Worm (Caenorhabditis elegans) whole organism, mixed stage, embryonic: ENCODE results near the gene srd-45.

Source experiments
- M03D4.4 ChIP-seq: sonication (generic microtip); optimal IDR thresholded peaks from 2 replicates; lab custom pipeline; 2017; ENCODE audit warnings: mild to moderate bottlenecking, missing genetic modification characterization, missing compliant biosample characterization
- blmp-1 ChIP-seq: fragments of 150-350 bp; optimal IDR thresholded peaks from 2 replicates; lab custom pipeline; 2014; ENCODE audit warnings: missing biosample characterization, missing genetic modification characterization
- ceh-39 ChIP-seq: fragments of 150-350 bp; optimal IDR thresholded peaks from 2 replicates; lab custom pipeline; 2014; ENCODE audit warnings: missing biosample characterization, missing genetic modification characterization
- ceh-43 ChIP-seq: fragments of 200-800 bp; sonication (Bioruptor generic); optimal IDR thresholded peaks from 2 replicates; lab custom pipeline; 2018; ENCODE audit warnings: mild to moderate bottlenecking, missing genetic modification characterization, moderate library complexity, missing compliant biosample characterization
- ceh-83 ChIP-seq: fragments of 200-800 bp; sonication (Bioruptor generic); optimal IDR thresholded peaks from 2 replicates; lab custom pipeline; 2018; ENCODE audit warnings: mild to moderate bottlenecking, missing genetic modification characterization, missing compliant biosample characterization
- ces-1 ChIP-seq: fragments of 150-350 bp; optimal IDR thresholded peaks from 2 replicates; lab custom pipeline; 2014; ENCODE audit warnings: missing biosample characterization, missing genetic modification reagents, missing genetic modification characterization
- cnd-1 ChIP-seq: fragments of 200-800 bp; sonication (Bioruptor generic); optimal IDR thresholded peaks from 2 replicates; lab custom pipeline; 2018; ENCODE audit warnings: mild to moderate bottlenecking, missing genetic modification characterization, missing compliant biosample characterization
- elt-1 ChIP-seq: sonication (generic microtip); optimal IDR thresholded peaks from 2 replicates; lab custom pipeline; 2017; ENCODE audit warnings: missing genetic modification characterization, mild to moderate bottlenecking, missing compliant biosample characterization, antibody characterized with exemption, moderate library complexity, borderline replicate concordance; ENCODE audit not compliant: insufficient read depth
- elt-3 ChIP-seq: fragments of 150-350 bp; optimal IDR thresholded peaks from 2 replicates; lab custom pipeline; 2014; ENCODE audit warnings: missing biosample characterization, missing genetic modification characterization
- flh-1 ChIP-seq: fragments of 200-800 bp; sonication (Bioruptor generic); optimal IDR thresholded peaks from 2 replicates; lab custom pipeline; 2018; ENCODE audit warnings: mild to moderate bottlenecking, missing genetic modification characterization, moderate library complexity, missing compliant biosample characterization
- ham-2 ChIP-seq: fragments of 200-800 bp; sonication (Bioruptor generic); optimal IDR thresholded peaks from 2 replicates; lab custom pipeline; 2018; ENCODE audit warnings: mild to moderate bottlenecking, missing genetic modification characterization, missing compliant biosample characterization
- hlh-1 ChIP-seq: fragments of 150-350 bp; optimal IDR thresholded peaks from 2 replicates; lab custom pipeline; 2014; ENCODE audit warnings: missing biosample characterization, missing genetic modification reagents, missing genetic modification characterization
- lin-13 ChIP-seq: fragments of 150-350 bp; optimal IDR thresholded peaks from 2 replicates; lab custom pipeline; 2014; ENCODE audit warnings: missing biosample characterization, missing genetic modification characterization
- lsy-2 ChIP-seq: fragments of 150-350 bp; optimal IDR thresholded peaks from 2 replicates; lab custom pipeline; 2014; ENCODE audit warnings: missing biosample characterization, missing genetic modification characterization
- mab-5 ChIP-seq: fragments of 150-350 bp; optimal IDR thresholded peaks from 2 replicates; lab custom pipeline; 2014; ENCODE audit warnings: missing biosample characterization, missing genetic modification characterization
- mep-1 ChIP-seq: fragments of 150-350 bp; optimal IDR thresholded peaks from 2 replicates; lab custom pipeline; 2017; ENCODE audit warnings: missing biosample characterization, missing genetic modification reagents, missing genetic modification characterization, inconsistent platforms
- mls-2 ChIP-seq: sonication (generic microtip); optimal IDR thresholded peaks from 2 replicates; lab custom pipeline; 2016; ENCODE audit warnings: mild to moderate bottlenecking, missing genetic modification characterization, moderate library complexity, missing compliant biosample characterization
- nhr-12 ChIP-seq: fragments of 150-350 bp; optimal IDR thresholded peaks from 2 replicates; lab custom pipeline; 2014; ENCODE audit warnings: missing biosample characterization, missing genetic modification characterization
- nhr-2 ChIP-seq: fragments of 150-350 bp; optimal IDR thresholded peaks from 2 replicates; lab custom pipeline; 2014; ENCODE audit warnings: missing biosample characterization, missing genetic modification characterization
- nhr-28 ChIP-seq: fragments of 150-350 bp; optimal IDR thresholded peaks from 2 replicates; lab custom pipeline; 2014; ENCODE audit warnings: missing biosample characterization, missing genetic modification characterization
- nhr-76 ChIP-seq: sonication (generic microtip); optimal IDR thresholded peaks from 2 replicates; lab custom pipeline; 2017; ENCODE audit warnings: missing biosample characterization, missing genetic modification characterization
- pha-4 ChIP-seq: fragments of 150-350 bp; optimal IDR thresholded peaks from 2 replicates; lab custom pipeline; 2018; ENCODE audit warnings: missing biosample characterization, missing genetic modification reagents, missing genetic modification characterization
- sem-2 ChIP-seq: fragments of 200-800 bp; sonication (Bioruptor generic); optimal IDR thresholded peaks from 2 replicates; lab custom pipeline; 2018; ENCODE audit warnings: mild to moderate bottlenecking, missing genetic modification characterization, missing compliant biosample characterization
- snpc-4 ChIP-seq: fragments of 150-350 bp; optimal IDR thresholded peaks from 2 replicates; lab custom pipeline; 2014; ENCODE audit warnings: missing biosample characterization, missing genetic modification characterization
- sptf-1 ChIP-seq: sonication (generic microtip); optimal IDR thresholded peaks from 2 replicates; lab custom pipeline; 2017; ENCODE audit warnings: mild to moderate bottlenecking, missing genetic modification characterization, moderate library complexity, missing compliant biosample characterization
- tbx-8 ChIP-seq: fragments of 200-800 bp; sonication (Bioruptor generic); optimal IDR thresholded peaks from 2 replicates; lab custom pipeline; 2018; ENCODE audit warnings: mild to moderate bottlenecking, missing genetic modification characterization, moderate library complexity, missing compliant biosample characterization
- unc-120 ChIP-seq: sonication (generic microtip); optimal IDR thresholded peaks from 2 replicates; lab custom pipeline; 2017; ENCODE audit warnings: missing genetic modification characterization, missing compliant biosample characterization; ENCODE audit not compliant: poor library complexity, severe bottlenecking
- unc-39 ChIP-seq: fragments of 150-350 bp; optimal IDR thresholded peaks from 2 replicates; lab custom pipeline; 2014; ENCODE audit warnings: missing biosample characterization, missing genetic modification characterization
- unc-62 ChIP-seq: fragments of 150-350 bp; optimal IDR thresholded peaks from 2 replicates; lab custom pipeline; 2014; ENCODE audit warnings: missing biosample characterization, missing genetic modification reagents, missing genetic modification characterization
- zip-8 ChIP-seq: fragments of 150-350 bp; optimal IDR thresholded peaks from 2 replicates; lab custom pipeline; 2014; ENCODE audit warnings: missing biosample characterization, missing genetic modification characterization
- ztf-11 ChIP-seq: fragments of 150-350 bp; optimal IDR thresholded peaks from 2 replicates; lab custom pipeline; 2014; ENCODE audit warnings: missing biosample characterization, missing genetic modification characterization

srd-45 gene

DNA sequence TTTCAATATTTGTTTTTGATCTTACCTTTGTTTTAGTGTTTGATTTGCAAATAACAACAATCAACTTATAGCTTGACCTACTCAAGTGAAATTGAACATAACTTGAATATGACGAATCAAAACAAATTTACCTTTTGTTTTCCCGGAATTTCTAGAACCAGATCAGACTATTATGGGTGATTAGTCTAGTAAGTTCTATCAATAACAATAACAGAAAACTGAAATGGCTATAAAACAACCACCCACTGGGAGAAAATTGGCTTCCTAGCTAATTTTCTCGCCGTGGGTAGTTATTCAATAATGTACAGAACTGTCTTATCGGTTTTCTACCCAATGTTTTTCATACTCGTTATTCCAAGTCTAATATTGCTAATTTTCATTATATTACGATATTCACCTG lies at the start of gene srd-45:
Gene srd-45 (plus strand): TSS at position 301 of the 400 bp plus-strand sequence.
- TF ChIP-seq ces-1 (no peak), ham-2 (GFP tag; lab: Kevin White, UChicago) (no peak), nhr-28 (no peak), mab-5 (no peak), hlh-1 (no peak), ceh-83 (no peak), M03D4.4 (no peak), lin-13 (tag; lab: Kevin White, UChicago) (no peak), ztf-11 (tag; lab: Kevin White, UChicago) (no peak), unc-39 (tag; lab: Kevin White, UChicago) (no peak), ceh-43 (GFP tag; lab: Kevin White, UChicago) (no peak), unc-120 (no peak), elt-3 (no peak), unc-62 (no peak), elt-1 (no peak), sem-2 (GFP tag; lab: Kevin White, UChicago) (no peak), pha-4 (tag; lab: Kevin White, UChicago) (no peak)

DNA sequence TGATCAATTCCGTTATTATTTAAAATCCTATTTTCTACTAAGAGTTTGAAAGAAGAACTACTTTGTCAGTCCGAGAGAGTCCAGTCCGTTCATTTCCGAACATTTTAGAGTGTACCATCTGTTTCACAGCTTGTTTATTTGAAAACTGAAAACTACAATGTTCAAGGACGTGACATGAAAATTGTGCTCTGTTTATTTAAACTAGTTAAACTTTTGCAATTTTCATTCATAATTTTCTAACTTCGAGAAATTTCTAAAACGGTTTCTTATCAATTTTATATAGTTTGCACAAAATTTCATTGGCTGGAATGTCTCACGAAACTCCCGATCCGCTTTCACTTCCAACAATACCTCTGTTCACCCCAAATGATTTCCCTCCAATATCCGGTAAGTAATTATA lies 48.3 kb upstream of the srd-45 start, which contains the start of gene C04B4.1:
Gene C04B4.1 (plus strand): TSS at position 301 of the 400 bp plus-strand sequence.
- no peak for TF ChIP-seq nhr-76
- TF ChIP-seq lsy-2, result no peak
- no peak for TF ChIP-seq mep-1
- no peak for TF ChIP-seq unc-120
- TF ChIP-seq nhr-28, result no peak
- no peak for TF ChIP-seq hlh-1
- TF ChIP-seq flh-1 (GFP tag; lab: Kevin White, UChicago), result no peak
- no peak for TF ChIP-seq unc-62
- no peak for TF ChIP-seq ceh-83
- no peak for TF ChIP-seq M03D4.4
- no peak for TF ChIP-seq ceh-43 (GFP tag; lab: Kevin White, UChicago)
- TF ChIP-seq tbx-8 (GFP tag; lab: Kevin White, UChicago), result no peak
- TF ChIP-seq mab-5, result no peak
- TF ChIP-seq ham-2 (GFP tag; lab: Kevin White, UChicago), result no peak

DNA sequence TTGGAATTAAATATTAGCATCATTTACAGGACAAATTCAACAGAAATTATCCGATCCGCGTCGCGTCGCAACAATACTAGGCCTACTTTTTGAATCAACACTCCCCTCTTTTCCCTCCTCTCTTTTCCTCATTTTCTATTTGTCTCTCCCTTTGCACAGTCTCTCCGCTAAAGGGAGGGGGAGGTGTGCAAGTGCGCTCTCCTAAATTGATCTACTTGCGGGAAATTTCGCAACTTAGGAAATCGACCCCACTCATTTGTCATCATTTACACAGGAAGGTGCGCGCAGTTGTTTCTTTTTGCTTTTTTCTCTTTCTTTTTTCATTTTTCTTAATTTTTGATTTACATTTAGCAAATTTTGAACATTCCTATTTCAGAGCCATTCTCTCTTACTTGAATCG lies 45.9 kb upstream of the srd-45 start, which contains the start of gene C04B4.2:
Gene C04B4.2 (plus strand): TSS at position 371 of the 400 bp plus-strand sequence.
- TF ChIP-seq nhr-76 (no peak), ces-1 (no peak), nhr-2 (tag; lab: Kevin White, UChicago) (no peak), hlh-1 (no peak), ztf-11 (tag; lab: Kevin White, UChicago) (no peak), unc-120 (no peak), unc-39 (tag; lab: Kevin White, UChicago) (no peak), sptf-1 (no peak), zip-8 (tag; lab: Kevin White, UChicago) (no peak), snpc-4 (tag; lab: Kevin White, UChicago) (no peak), mls-2 (no peak), nhr-12 (tag; lab: Kevin White, UChicago) (no peak), sem-2 (GFP tag; lab: Kevin White, UChicago) (no peak), lsy-2 (no peak), blmp-1 (tag; lab: Kevin White, UChicago) (no peak), flh-1 (GFP tag; lab: Kevin White, UChicago) (no peak), nhr-28 (no peak), tbx-8 (GFP tag; lab: Kevin White, UChicago) (no peak), M03D4.4 (no peak)

DNA sequence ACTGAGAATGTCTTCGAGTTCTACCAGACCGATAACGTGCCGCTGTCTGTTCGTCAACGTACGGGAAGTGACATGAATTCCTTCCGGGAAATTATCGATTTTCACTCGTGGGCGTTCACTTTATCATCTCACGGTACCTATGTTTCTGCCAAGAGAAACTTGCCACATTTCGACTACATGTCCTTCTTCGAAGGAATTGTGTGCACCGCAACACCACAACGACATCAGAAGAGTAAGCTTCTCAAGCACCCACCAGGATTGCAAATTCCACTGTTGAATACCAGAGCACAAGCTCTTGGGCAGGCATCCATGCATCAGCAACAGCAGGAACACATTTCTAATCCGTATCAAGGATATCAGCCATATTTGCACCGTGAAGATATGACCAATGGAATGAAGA lies 44.6 kb upstream of the srd-45 start:
- no peak for TF ChIP-seq unc-39 (tag; lab: Kevin White, UChicago)
- TF ChIP-seq nhr-2 (tag; lab: Kevin White, UChicago), result no peak
- TF ChIP-seq unc-62, result no peak
- no peak for TF ChIP-seq ceh-83
- TF ChIP-seq cnd-1 (tag; lab: Kevin White, UChicago), result no peak
- no peak for TF ChIP-seq tbx-8 (GFP tag; lab: Kevin White, UChicago)
- TF ChIP-seq ztf-11 (tag; lab: Kevin White, UChicago), result no peak
- TF ChIP-seq flh-1 (GFP tag; lab: Kevin White, UChicago), result no peak

DNA sequence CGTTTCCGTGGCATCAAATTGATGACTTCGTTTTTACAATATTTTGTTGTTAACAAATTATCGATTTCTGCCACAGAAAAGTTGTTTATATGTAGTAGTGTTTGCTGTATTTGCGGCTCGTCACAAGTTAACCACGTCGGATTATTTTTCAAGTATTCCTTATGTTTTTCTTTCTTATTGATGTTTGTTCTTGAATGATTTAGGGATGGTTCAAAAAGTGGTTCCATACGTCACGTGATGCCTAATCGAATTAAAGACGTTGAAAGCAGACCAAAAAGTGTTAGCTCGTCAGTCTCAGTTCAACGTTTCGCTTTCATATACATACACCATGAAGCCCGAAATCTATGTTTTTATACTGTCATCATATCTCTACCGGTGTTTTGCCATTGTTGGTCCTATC lies 43.3 kb upstream of the srd-45 start, which contains the start of gene lips-2:
Gene lips-2 (plus strand): TSS at position 301 of the 400 bp plus-strand sequence.
- no peak for TF ChIP-seq ceh-39 (tag; lab: Kevin White, UChicago)
- TF ChIP-seq unc-120, result no peak
- no peak for TF ChIP-seq nhr-76
- no peak for TF ChIP-seq mls-2
- TF ChIP-seq mep-1, result no peak
- no peak for TF ChIP-seq sem-2 (GFP tag; lab: Kevin White, UChicago)
- TF ChIP-seq, all 35 proteins: peak for 0
